Worm (Caenorhabditis elegans) whole organism, early embryonic: ENCODE measurements around the gene C08F1.11.

Experiments
- aly-1 ChIP-seq: sonication (generic microtip); optimal IDR thresholded peaks from 2 replicates; lab custom pipeline; 2016; ENCODE audit warnings: missing genetic modification characterization, missing compliant biosample characterization
- ama-1 ChIP-seq: fragments of 150-350 bp; optimal IDR thresholded peaks from 2 replicates; lab custom pipeline; 2014
- ceh-13 ChIP-seq: fragments of 200-800 bp; sonication (Bioruptor generic); optimal IDR thresholded peaks from 2 replicates; lab custom pipeline; 2018; ENCODE audit warnings: mild to moderate bottlenecking, missing genetic modification characterization, missing compliant biosample characterization
- ceh-36 ChIP-seq: sonication (generic microtip); optimal IDR thresholded peaks from 2 replicates; lab custom pipeline; 2016; ENCODE audit warnings: missing genetic modification characterization, inconsistent platforms, missing compliant biosample characterization
- hmbx-1 ChIP-seq: sonication (generic microtip); optimal IDR thresholded peaks from 2 replicates; lab custom pipeline; 2016; ENCODE audit warnings: mild to moderate bottlenecking, missing genetic modification characterization, missing compliant biosample characterization
- hmg-4 ChIP-seq: fragments of 200-800 bp; sonication (Bioruptor generic); optimal IDR thresholded peaks from 2 replicates; lab custom pipeline; 2018; ENCODE audit warnings: mild to moderate bottlenecking, missing genetic modification characterization, missing compliant biosample characterization
- pes-1 ChIP-seq: fragments of 200-800 bp; sonication (Bioruptor generic); IDR thresholded peaks from 2 replicates; pipeline ENCODE4 v1.3.6; 2022; ENCODE audit warnings: missing genetic modification reagents, missing genetic modification characterization, missing compliant biosample characterization
- scrt-1 ChIP-seq: fragments of 200-800 bp; sonication (Bioruptor generic); IDR thresholded peaks from 2 replicates; pipeline ENCODE4 v1.3.6; 2022; ENCODE audit warnings: missing genetic modification characterization, missing compliant biosample characterization
- sea-1 ChIP-seq: fragments of 200-800 bp; sonication (Bioruptor generic); conservative IDR thresholded peaks from 2 replicates; pipeline ENCODE4 v1.3.6; 2022; ENCODE audit warnings: missing genetic modification characterization, missing compliant biosample characterization
- tbx-11 ChIP-seq: fragments of 200-800 bp; sonication (Bioruptor generic); IDR thresholded peaks from 2 replicates; pipeline ENCODE4 v1.3.6; 2022; ENCODE audit warnings: missing genetic modification characterization, missing compliant biosample characterization
- tbx-37 ChIP-seq: fragments of 200-800 bp; sonication (Bioruptor generic); conservative IDR thresholded peaks from 2 replicates; pipeline ENCODE4 v1.3.6; 2022; ENCODE audit warnings: missing genetic modification reagents, missing genetic modification characterization, missing compliant biosample characterization

DNA sequence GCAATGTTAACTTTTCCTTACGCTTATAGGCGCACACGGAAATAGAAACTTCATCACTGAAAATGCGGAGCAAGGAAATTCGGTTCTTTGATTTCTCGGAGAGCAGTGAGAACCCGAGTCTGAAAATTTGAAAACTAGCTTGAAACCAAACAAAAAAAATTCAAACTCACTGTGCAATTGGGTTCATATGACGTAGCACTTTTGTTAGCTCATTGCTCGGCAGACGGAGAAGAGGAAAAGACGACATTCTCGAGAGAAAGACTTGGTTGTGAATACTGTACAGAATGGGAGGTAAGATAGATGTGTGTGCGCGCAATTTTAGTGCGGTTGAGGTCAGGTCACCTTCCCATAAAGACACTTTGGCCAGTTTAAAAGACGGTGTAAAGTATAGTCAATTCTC lies 34.3 kb downstream of the C08F1.11 start, which contains the start of the genes F36H5.13 and F36H5.8:
- no peak for TF ChIP-seq hmbx-1 (tag; lab: Kevin White, UChicago)
- no peak for TF ChIP-seq ceh-36
- TF ChIP-seq hmg-4 = no peak
- TF ChIP-seq ama-1 (lab: Kevin White, UChicago) = no peak
- no peak for TF ChIP-seq scrt-1 (GFP tag; lab: Robert Waterston, UW)
- TF ChIP-seq tbx-37 (GFP tag; lab: Robert Waterston, UW) = no peak
- TF ChIP-seq tbx-11 (GFP tag; lab: Robert Waterston, UW) = no peak
- TF ChIP-seq aly-1 (tag; lab: Kevin White, UChicago) = no peak
- TF ChIP-seq pes-1 (GFP tag; lab: Robert Waterston, UW) = no peak
- no peak for TF ChIP-seq ceh-13 (GFP tag; lab: Kevin White, UChicago)
- TF ChIP-seq sea-1 (GFP tag; lab: Robert Waterston, UW) = no peak
